Worm (Caenorhabditis elegans): Measurements from ENCODE around the gene B0454.5.

DNA sequence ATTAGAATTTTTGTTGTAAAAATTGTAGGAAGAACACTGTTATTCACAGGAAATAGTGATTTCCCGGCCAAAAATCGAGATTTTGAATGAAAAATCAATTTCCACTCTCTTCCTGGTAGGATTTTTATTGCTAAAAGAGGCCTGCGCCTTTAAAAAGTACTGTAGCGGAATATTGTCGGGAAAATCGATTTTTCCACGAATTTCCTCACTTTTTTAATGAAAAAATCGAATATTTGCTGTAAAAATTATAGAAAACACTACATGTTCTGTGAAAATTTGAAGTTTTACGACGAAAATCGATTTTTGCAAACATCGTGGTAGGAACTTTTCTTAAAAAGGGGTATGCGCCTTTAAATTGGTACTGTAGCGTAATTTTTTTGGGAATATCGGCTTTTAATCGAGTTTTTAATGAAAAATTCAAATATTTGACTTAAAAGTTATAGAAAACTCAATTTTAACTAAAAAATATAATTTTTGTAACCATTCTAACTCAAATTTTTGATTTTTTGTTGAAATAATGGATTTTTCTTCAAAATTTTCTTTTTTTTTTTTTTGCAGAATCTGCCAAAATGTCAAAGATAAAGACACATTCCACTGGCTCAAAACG, 17.7 kb downstream of the B0454.5 start, which contains the start of gene lin-8:
- TF ChIP-seq ceh-13 (GFP tag; optimal IDR thresholded peaks at IDR 0.05) (no peak), hnd-1 (tag; optimal IDR thresholded peaks at IDR 0.05) (no peak), ama-1 (optimal IDR thresholded peaks at IDR 0.05) (no peak)

Data from whole organism, early embryonic.